Worm (Caenorhabditis elegans) whole organism, mixed stage, embryonic: ENCODE measurements around the gene T24C4.3.
A peak's percentile ranks its signal among the peaks of the same experiment; 100 is the strongest.

Experiments used
- M03D4.4 ChIP-seq: sonication (generic microtip); optimal IDR thresholded peaks from 2 replicates; lab custom pipeline; 2017; ENCODE audit warnings: mild to moderate bottlenecking, missing genetic modification characterization, missing compliant biosample characterization
- bed-3 ChIP-seq: fragments of 200-800 bp; sonication (Bioruptor generic); optimal IDR thresholded peaks from 3 replicates; lab custom pipeline; 2018; ENCODE audit warnings: mild to moderate bottlenecking, missing genetic modification characterization, moderate library complexity, missing compliant biosample characterization
- blmp-1 ChIP-seq: fragments of 150-350 bp; optimal IDR thresholded peaks from 2 replicates; lab custom pipeline; 2014; ENCODE audit warnings: missing biosample characterization, missing genetic modification characterization
- ceh-39 ChIP-seq: fragments of 150-350 bp; optimal IDR thresholded peaks from 2 replicates; lab custom pipeline; 2014; ENCODE audit warnings: missing biosample characterization, missing genetic modification characterization
- ceh-43 ChIP-seq: fragments of 200-800 bp; sonication (Bioruptor generic); optimal IDR thresholded peaks from 2 replicates; lab custom pipeline; 2018; ENCODE audit warnings: mild to moderate bottlenecking, missing genetic modification characterization, moderate library complexity, missing compliant biosample characterization
- ceh-83 ChIP-seq: fragments of 200-800 bp; sonication (Bioruptor generic); optimal IDR thresholded peaks from 2 replicates; lab custom pipeline; 2018; ENCODE audit warnings: mild to moderate bottlenecking, missing genetic modification characterization, missing compliant biosample characterization
- ces-1 ChIP-seq: fragments of 150-350 bp; optimal IDR thresholded peaks from 2 replicates; lab custom pipeline; 2014; ENCODE audit warnings: missing biosample characterization, missing genetic modification reagents, missing genetic modification characterization
- cnd-1 ChIP-seq: fragments of 200-800 bp; sonication (Bioruptor generic); optimal IDR thresholded peaks from 2 replicates; lab custom pipeline; 2018; ENCODE audit warnings: mild to moderate bottlenecking, missing genetic modification characterization, missing compliant biosample characterization
- drap-1 ChIP-seq: fragments of 200-800 bp; sonication (Bioruptor generic); optimal IDR thresholded peaks from 3 replicates; lab custom pipeline; 2018; ENCODE audit warnings: mild to moderate bottlenecking, missing genetic modification characterization, missing compliant biosample characterization
- elt-1 ChIP-seq: sonication (generic microtip); optimal IDR thresholded peaks from 2 replicates; lab custom pipeline; 2017; ENCODE audit warnings: missing genetic modification characterization, mild to moderate bottlenecking, missing compliant biosample characterization, antibody characterized with exemption, moderate library complexity, borderline replicate concordance; ENCODE audit not compliant: insufficient read depth
- elt-3 ChIP-seq: fragments of 150-350 bp; optimal IDR thresholded peaks from 2 replicates; lab custom pipeline; 2014; ENCODE audit warnings: missing biosample characterization, missing genetic modification characterization
- flh-1 ChIP-seq: fragments of 200-800 bp; sonication (Bioruptor generic); optimal IDR thresholded peaks from 2 replicates; lab custom pipeline; 2018; ENCODE audit warnings: mild to moderate bottlenecking, missing genetic modification characterization, moderate library complexity, missing compliant biosample characterization
- hlh-1 ChIP-seq: fragments of 150-350 bp; optimal IDR thresholded peaks from 2 replicates; lab custom pipeline; 2014; ENCODE audit warnings: missing biosample characterization, missing genetic modification reagents, missing genetic modification characterization
- lin-13 ChIP-seq: fragments of 150-350 bp; optimal IDR thresholded peaks from 2 replicates; lab custom pipeline; 2014; ENCODE audit warnings: missing biosample characterization, missing genetic modification characterization
- lin-32 ChIP-seq: fragments of 200-800 bp; sonication (Bioruptor generic); optimal IDR thresholded peaks from 2 replicates; lab custom pipeline; 2018; ENCODE audit warnings: mild to moderate bottlenecking, missing genetic modification characterization, missing compliant biosample characterization
- mab-5 ChIP-seq: fragments of 150-350 bp; optimal IDR thresholded peaks from 2 replicates; lab custom pipeline; 2014; ENCODE audit warnings: missing biosample characterization, missing genetic modification characterization
- mep-1 ChIP-seq: fragments of 150-350 bp; optimal IDR thresholded peaks from 2 replicates; lab custom pipeline; 2017; ENCODE audit warnings: missing biosample characterization, missing genetic modification reagents, missing genetic modification characterization, inconsistent platforms
- mls-2 ChIP-seq: sonication (generic microtip); optimal IDR thresholded peaks from 2 replicates; lab custom pipeline; 2016; ENCODE audit warnings: mild to moderate bottlenecking, missing genetic modification characterization, moderate library complexity, missing compliant biosample characterization
- nhr-12 ChIP-seq: fragments of 150-350 bp; optimal IDR thresholded peaks from 2 replicates; lab custom pipeline; 2014; ENCODE audit warnings: missing biosample characterization, missing genetic modification characterization
- nhr-237 ChIP-seq: fragments of 150-350 bp; optimal IDR thresholded peaks from 2 replicates; lab custom pipeline; 2014; ENCODE audit warnings: missing biosample characterization, missing genetic modification characterization
- nhr-28 ChIP-seq: fragments of 150-350 bp; optimal IDR thresholded peaks from 2 replicates; lab custom pipeline; 2014; ENCODE audit warnings: missing biosample characterization, missing genetic modification characterization
- nhr-76 ChIP-seq: sonication (generic microtip); optimal IDR thresholded peaks from 2 replicates; lab custom pipeline; 2017; ENCODE audit warnings: missing biosample characterization, missing genetic modification characterization
- pha-4 ChIP-seq: fragments of 150-350 bp; optimal IDR thresholded peaks from 2 replicates; lab custom pipeline; 2018; ENCODE audit warnings: missing biosample characterization, missing genetic modification reagents, missing genetic modification characterization
- sem-2 ChIP-seq: fragments of 200-800 bp; sonication (Bioruptor generic); optimal IDR thresholded peaks from 2 replicates; lab custom pipeline; 2018; ENCODE audit warnings: mild to moderate bottlenecking, missing genetic modification characterization, missing compliant biosample characterization
- snpc-4 ChIP-seq: fragments of 150-350 bp; optimal IDR thresholded peaks from 2 replicates; lab custom pipeline; 2014; ENCODE audit warnings: missing biosample characterization, missing genetic modification characterization
- sptf-1 ChIP-seq: sonication (generic microtip); optimal IDR thresholded peaks from 2 replicates; lab custom pipeline; 2017; ENCODE audit warnings: mild to moderate bottlenecking, missing genetic modification characterization, moderate library complexity, missing compliant biosample characterization
- unc-120 ChIP-seq: sonication (generic microtip); optimal IDR thresholded peaks from 2 replicates; lab custom pipeline; 2017; ENCODE audit warnings: missing genetic modification characterization, missing compliant biosample characterization; ENCODE audit not compliant: poor library complexity, severe bottlenecking
- unc-39 ChIP-seq: fragments of 150-350 bp; optimal IDR thresholded peaks from 2 replicates; lab custom pipeline; 2014; ENCODE audit warnings: missing biosample characterization, missing genetic modification characterization
- unc-62 ChIP-seq: fragments of 150-350 bp; optimal IDR thresholded peaks from 2 replicates; lab custom pipeline; 2014; ENCODE audit warnings: missing biosample characterization, missing genetic modification reagents, missing genetic modification characterization
- zip-8 ChIP-seq: fragments of 150-350 bp; optimal IDR thresholded peaks from 2 replicates; lab custom pipeline; 2014; ENCODE audit warnings: missing biosample characterization, missing genetic modification characterization
- ztf-11 ChIP-seq: fragments of 150-350 bp; optimal IDR thresholded peaks from 2 replicates; lab custom pipeline; 2014; ENCODE audit warnings: missing biosample characterization, missing genetic modification characterization

The T24C4.3 gene

DNA sequence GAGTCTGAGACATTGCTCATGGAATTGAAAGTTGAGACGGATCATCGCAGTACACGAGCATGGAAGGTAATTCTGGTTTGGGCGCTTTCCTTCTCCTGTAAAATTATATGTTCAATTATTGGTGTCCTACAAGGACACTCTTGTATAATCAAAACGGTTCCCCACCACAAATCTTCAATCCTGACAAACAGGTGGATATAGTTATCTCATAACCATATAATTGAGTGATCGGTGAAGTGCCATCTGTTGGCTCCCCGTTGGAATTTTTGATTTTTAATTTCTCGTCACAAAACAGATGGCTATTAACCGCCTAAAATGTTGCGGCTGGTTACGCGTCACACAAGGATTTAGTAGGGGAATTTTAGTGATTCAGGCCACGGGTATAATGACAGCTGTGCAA, 3.4 kb downstream of the T24C4.3 start:
- no peak for TF ChIP-seq unc-62 (GFP tag; lab: Kevin White, UChicago)
- TF ChIP-seq zip-8 (tag; lab: Kevin White, UChicago), result no peak
- TF ChIP-seq unc-120 (tag; lab: Kevin White, UChicago), result no peak
- TF ChIP-seq lin-32 (GFP tag; lab: Kevin White, UChicago), result peak; percentile 69

DNA sequence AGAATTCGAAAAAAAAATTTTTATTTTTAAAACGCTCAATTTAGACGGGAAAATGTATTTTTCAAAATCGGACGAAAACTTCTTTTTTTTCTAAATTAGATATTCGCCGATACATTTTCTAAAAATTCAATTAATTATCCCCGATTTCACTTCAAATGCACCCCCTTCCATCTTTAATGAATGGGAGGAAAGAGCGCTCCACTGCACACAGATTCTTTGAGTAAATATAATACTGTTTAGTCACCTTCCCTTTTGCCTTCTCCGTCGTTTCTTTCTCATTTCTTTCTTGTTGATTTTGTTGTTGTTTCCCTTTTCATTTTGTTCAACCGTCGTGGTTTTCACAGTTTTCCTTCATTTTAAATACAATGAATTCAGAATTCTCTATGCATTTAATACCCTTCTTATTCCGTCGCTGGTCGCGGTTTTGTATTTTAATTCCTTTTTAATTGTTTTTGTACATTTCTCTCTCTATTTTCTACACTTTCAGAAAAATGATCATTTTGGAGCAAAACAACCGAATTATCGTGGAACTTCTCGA, 10.4 kb downstream of the T24C4.3 start, which contains the start of gene arx-4:
Gene arx-4 (plus strand): TSS at position 488 of the 538 bp plus-strand sequence.
- TF ChIP-seq unc-39 (tag; lab: Kevin White, UChicago), result no peak
- no peak for TF ChIP-seq hlh-1 (tag; lab: Kevin White, UChicago)
- peak; percentile 93 for TF ChIP-seq ces-1 (GFP tag; lab: Kevin White, UChicago)
- no peak for TF ChIP-seq ceh-83
- no peak for TF ChIP-seq cnd-1 (tag; lab: Kevin White, UChicago)
- no peak for TF ChIP-seq nhr-76 (tag; lab: Kevin White, UChicago)
- no peak for TF ChIP-seq pha-4 (tag; lab: Kevin White, UChicago)
- TF ChIP-seq, all 35 proteins: peak for 1

DNA sequence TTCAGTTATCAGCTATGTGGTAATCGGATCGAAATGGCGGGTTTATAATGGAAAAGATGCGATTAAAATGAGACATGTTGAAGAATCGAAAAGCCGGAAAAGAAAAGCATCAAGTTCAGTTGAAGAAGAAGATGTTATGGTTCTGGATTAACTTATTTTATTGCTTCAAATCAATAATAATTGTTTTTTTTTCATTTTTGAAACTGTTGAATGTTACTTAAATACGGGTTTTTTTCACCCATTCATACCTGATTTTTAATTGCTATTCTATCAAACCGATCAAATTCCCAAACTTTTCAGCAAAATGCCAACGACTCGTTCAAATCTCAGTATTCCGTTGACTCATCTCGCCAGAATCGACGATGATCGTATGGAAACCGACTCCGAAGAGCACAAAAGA, 12.4 kb downstream of the T24C4.3 start, which contains the start of gene exos-4.2:
Gene exos-4.2 (plus strand): TSS at position 301 of the 400 bp plus-strand sequence.
- no peak for TF ChIP-seq ceh-43 (GFP tag; lab: Kevin White, UChicago)

DNA sequence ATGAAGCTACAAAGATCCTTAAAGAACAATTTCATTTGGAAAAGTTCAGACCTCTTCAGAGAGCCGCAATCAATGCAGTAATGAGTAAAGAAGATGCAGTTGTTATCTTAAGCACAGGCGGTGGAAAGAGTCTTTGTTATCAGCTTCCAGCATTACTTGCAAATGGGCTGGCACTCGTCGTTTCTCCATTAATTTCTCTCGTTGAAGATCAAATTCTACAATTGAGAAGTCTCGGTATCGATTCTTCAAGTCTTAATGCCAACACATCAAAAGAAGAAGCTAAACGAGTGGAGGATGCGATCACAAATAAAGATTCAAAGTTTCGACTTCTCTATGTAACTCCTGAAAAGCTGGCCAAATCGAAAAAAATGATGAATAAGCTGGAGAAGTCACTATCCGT, 15.4 kb downstream of the T24C4.3 start:
- TF ChIP-seq ztf-11 (tag; lab: Kevin White, UChicago) (no peak), mep-1 (tag; lab: Kevin White, UChicago) (no peak), drap-1 (GFP tag; lab: Kevin White, UChicago) (no peak)
- TF ChIP-seq, all 35 proteins: peak for 0

DNA sequence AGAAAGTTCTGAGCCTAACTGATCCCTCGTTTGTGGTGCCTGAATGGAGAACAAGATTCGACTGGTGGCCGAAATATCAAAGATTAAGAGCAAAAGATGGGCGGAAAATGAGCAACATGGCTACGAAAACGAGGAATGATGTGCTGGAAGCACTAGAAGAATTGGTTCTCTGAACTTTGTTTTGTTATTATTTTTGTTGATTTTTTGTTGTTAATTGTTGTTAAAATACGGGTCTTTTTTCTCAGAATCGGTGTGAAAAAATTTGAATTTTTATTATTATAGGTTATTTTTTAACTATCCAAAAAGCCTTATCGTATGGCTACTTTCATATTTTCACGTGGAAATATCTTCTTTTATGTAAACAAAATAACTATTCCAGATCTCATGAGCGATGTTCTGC, 16.0 kb downstream of the T24C4.3 start, which contains the start of gene K02F3.12:
Gene K02F3.12 (plus strand): TSS at position 301 of the 400 bp plus-strand sequence.
- TF ChIP-seq hlh-1 (tag; lab: Kevin White, UChicago) (no peak), ceh-39 (tag; lab: Kevin White, UChicago) (no peak), unc-62 (GFP tag; lab: Kevin White, UChicago) (no peak), lin-13 (no peak), blmp-1 (no peak), M03D4.4 (tag; lab: Kevin White, UChicago) (no peak), snpc-4 (tag; lab: Kevin White, UChicago) (no peak), elt-3 (no peak), unc-39 (tag; lab: Kevin White, UChicago) (no peak), sem-2 (GFP tag; lab: Kevin White, UChicago) (no peak), bed-3 (GFP tag; lab: Kevin White, UChicago) (no peak), sptf-1 (no peak)

DNA sequence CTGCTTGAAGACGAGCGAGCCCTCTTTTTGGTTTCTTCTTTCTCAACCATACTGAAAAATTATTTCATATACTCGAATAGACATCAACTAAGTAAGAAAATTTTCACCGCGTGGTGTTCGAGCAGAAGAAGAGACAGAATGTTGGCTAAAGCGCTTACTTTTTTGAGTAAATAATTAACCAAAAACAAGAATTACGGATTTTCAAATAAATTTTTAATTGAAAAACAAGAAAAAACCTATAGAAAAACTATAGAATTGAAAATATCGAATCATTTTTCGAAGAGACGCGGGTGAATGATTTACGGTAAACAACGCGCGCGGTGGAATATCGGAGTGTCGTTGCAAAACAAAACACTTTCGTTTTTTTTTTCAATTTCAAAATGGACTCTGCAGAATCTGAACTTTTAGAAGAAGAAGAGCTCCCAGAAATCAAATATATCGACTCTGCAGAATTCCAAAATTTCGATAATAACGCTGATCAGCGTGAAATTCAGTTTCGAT, 18.4 kb downstream of the T24C4.3 start, which contains the start of the genes rnp-5 and tag-51:
Gene rnp-5 (minus strand): TSS at position 51 of the 501 bp plus-strand sequence.
Gene tag-51 (plus strand): TSS at position 363 of the 501 bp plus-strand sequence.
- peak; percentile 10 for TF ChIP-seq ceh-39 (tag; lab: Kevin White, UChicago)
- no peak for TF ChIP-seq nhr-12 (tag; lab: Kevin White, UChicago)

DNA sequence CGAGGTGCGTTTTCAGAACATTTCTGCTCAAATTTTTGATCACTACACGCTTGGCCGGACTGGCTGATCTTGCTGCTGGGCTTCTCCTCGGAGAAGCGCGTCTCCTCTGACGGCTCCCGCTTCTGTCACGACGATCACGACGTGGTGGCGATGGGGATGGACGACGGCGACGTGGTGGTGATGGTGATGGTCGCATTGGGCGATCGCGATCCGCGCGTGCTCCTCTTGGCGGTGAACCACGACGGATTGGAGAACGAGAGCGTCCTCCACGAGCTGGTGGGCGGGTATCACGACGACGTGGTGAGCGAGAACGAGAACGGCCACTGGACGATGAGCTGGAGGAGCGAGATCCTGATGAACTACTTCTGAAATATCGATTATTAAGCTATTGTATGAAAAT, 18.9 kb downstream of the T24C4.3 start:
- TF ChIP-seq nhr-28 (tag; lab: Kevin White, UChicago) (no peak), pha-4 (tag; lab: Kevin White, UChicago) (no peak), mep-1 (tag; lab: Kevin White, UChicago) (no peak), nhr-237 (no peak), mab-5 (tag; lab: Kevin White, UChicago) (no peak), sptf-1 (no peak), elt-3 (no peak), M03D4.4 (tag; lab: Kevin White, UChicago) (no peak), flh-1 (GFP tag; lab: Kevin White, UChicago) (no peak), mls-2 (tag; lab: Kevin White, UChicago) (no peak), hlh-1 (tag; lab: Kevin White, UChicago) (no peak), ceh-39 (tag; lab: Kevin White, UChicago) (no peak), drap-1 (GFP tag; lab: Kevin White, UChicago) (no peak), sem-2 (GFP tag; lab: Kevin White, UChicago) (no peak), unc-120 (tag; lab: Kevin White, UChicago) (no peak), lin-32 (GFP tag; lab: Kevin White, UChicago) (no peak), elt-1 (tag; lab: Kevin White, UChicago) (no peak)
